Fruit fly (Drosophila melanogaster) whole organism, wandering third instar larva: ENCODE data around the gene RapGAP1.
A peak's percentile ranks its signal among the peaks of the same experiment; 100 is the strongest.

ENCODE experiments used
- Abd-B ChIP-seq: fragments of >200 bp; optimal IDR thresholded peaks from 2 replicates; lab custom pipeline; 2017; ENCODE audit warnings: missing biosample characterization, missing genetic modification characterization
- CG32264 ChIP-seq: fragments of 200-800 bp; sonication (Bioruptor generic); optimal IDR thresholded peaks from 2 replicates; lab custom pipeline; 2016; ENCODE audit warnings: missing biosample characterization, missing genetic modification characterization
- CG9705 ChIP-seq: fragments of 200-800 bp; sonication (Bioruptor generic); optimal IDR thresholded peaks from 2 replicates; lab custom pipeline; 2018; ENCODE audit warnings: missing biosample characterization, mild to moderate bottlenecking, missing genetic modification characterization
- CrebA ChIP-seq: fragments of 200-800 bp; sonication (Bioruptor generic); optimal IDR thresholded peaks from 2 replicates; lab custom pipeline; 2016; ENCODE audit warnings: missing biosample characterization, mild to moderate bottlenecking, missing genetic modification characterization, borderline replicate concordance
- Dfd ChIP-seq: fragments of >200 bp; optimal IDR thresholded peaks from 2 replicates; lab custom pipeline; 2017; ENCODE audit warnings: missing biosample characterization, missing genetic modification characterization
- Dif ChIP-seq: fragments of 200-275, 200-300 bp; sonication (Bioruptor generic); optimal IDR thresholded peaks from 2 replicates; lab custom pipeline; 2018; ENCODE audit warnings: missing biosample characterization, missing genetic modification characterization; ENCODE audit not compliant: partially characterized antibody
- GATAd ChIP-seq: sonication (Bioruptor generic); optimal IDR thresholded peaks from 2 replicates; lab custom pipeline; 2016; ENCODE audit warnings: missing biosample characterization, missing genetic modification characterization
- HLH106 ChIP-seq: fragments of 200-800 bp; optimal IDR thresholded peaks from 3 replicates; lab custom pipeline; 2019; ENCODE audit warnings: missing biosample characterization, mild to moderate bottlenecking, missing genetic modification characterization, moderate library complexity
- Hnf4 ChIP-seq: fragments of 200-800 bp; sonication (Bioruptor generic); optimal IDR thresholded peaks from 2 replicates; lab custom pipeline; 2016; ENCODE audit warnings: missing biosample characterization, mild to moderate bottlenecking, missing genetic modification characterization
- Hr78 ChIP-seq: fragments of >200 bp; optimal IDR thresholded peaks from 2 replicates; lab custom pipeline; 2017; ENCODE audit warnings: missing biosample characterization, missing genetic modification characterization
- Hr83 ChIP-seq: fragments of 200-300 bp; sonication (Bioruptor generic); optimal IDR thresholded peaks from 2 replicates; lab custom pipeline; 2016; ENCODE audit warnings: missing biosample characterization, mild to moderate bottlenecking, missing genetic modification characterization, moderate library complexity; ENCODE audit not compliant: poor library complexity, severe bottlenecking
- Jra ChIP-seq: sonication (Bioruptor generic); optimal IDR thresholded peaks from 2 replicates; lab custom pipeline; 2016; ENCODE audit warnings: missing biosample characterization, missing genetic modification characterization
- Mio ChIP-seq: sonication (Bioruptor generic); optimal IDR thresholded peaks from 2 replicates; lab custom pipeline; 2016; ENCODE audit warnings: missing biosample characterization, missing genetic modification characterization
- Myc ChIP-seq: fragments of >200 bp; optimal IDR thresholded peaks from 2 replicates; lab custom pipeline; 2017
- N ChIP-seq: fragments of >200 bp; optimal IDR thresholded peaks from 2 replicates; lab custom pipeline; 2018; ENCODE audit warnings: missing biosample characterization, missing external identifiers, missing genetic modification characterization
- OdsH ChIP-seq: fragments of 200-800 bp; sonication (Bioruptor generic); optimal IDR thresholded peaks from 2 replicates; lab custom pipeline; 2016; ENCODE audit warnings: missing biosample characterization, mild to moderate bottlenecking, missing genetic modification characterization
- Rel ChIP-seq, 2 experiments: fragments of 200-800 bp; sonication (Bioruptor generic) in 1 of 2; optimal IDR thresholded peaks; 2 replicates in 1 of 2; 3 replicates in 1 of 2; lab custom pipeline; 2016 to 2019; ENCODE audit warnings: mild to moderate bottlenecking in 2 of 2, missing biosample characterization in 2 of 2, missing genetic modification characterization in 2 of 2, moderate library complexity in 1 of 2
- Sp1 ChIP-seq: fragments of 200-800 bp; sonication (Bioruptor generic); optimal IDR thresholded peaks from 3 replicates; lab custom pipeline; 2019; ENCODE audit warnings: missing biosample characterization, mild to moderate bottlenecking, missing genetic modification characterization, moderate library complexity
- Vsx2 ChIP-seq: fragments of 200-300, 225-300 bp; sonication (Bioruptor generic); optimal IDR thresholded peaks from 2 replicates; lab custom pipeline; 2018; ENCODE audit warnings: missing biosample characterization, missing genetic modification characterization; ENCODE audit not compliant: partially characterized antibody
- br ChIP-seq: fragments of 200-800 bp; sonication (Bioruptor generic); optimal IDR thresholded peaks from 2 replicates; lab custom pipeline; 2016; ENCODE audit warnings: missing biosample characterization, missing genetic modification characterization
- brk ChIP-seq: fragments of 200-800 bp; sonication (Bioruptor generic); optimal IDR thresholded peaks from 2 replicates; lab custom pipeline; 2016; ENCODE audit warnings: missing biosample characterization, mild to moderate bottlenecking, missing genetic modification characterization
- dl ChIP-seq, 2 experiments: fragments of 175-275, 200-275 bp in 1 of 2; fragments of 200-275 bp in 1 of 2; sonication (Bioruptor generic); optimal IDR thresholded peaks; lab custom pipeline; 2018; ENCODE audit warnings: mild to moderate bottlenecking in 2 of 2, missing biosample characterization in 2 of 2, missing genetic modification characterization in 2 of 2, moderate library complexity in 2 of 2; ENCODE audit not compliant: partially characterized antibody in 2 of 2, insufficient read depth in 1 of 2
- dmrt93B ChIP-seq: fragments of 200-800 bp; sonication (Bioruptor generic); optimal IDR thresholded peaks from 2 replicates; lab custom pipeline; 2018; ENCODE audit warnings: missing biosample characterization, mild to moderate bottlenecking, missing genetic modification characterization
- dsf ChIP-seq: sonication (Bioruptor generic); optimal IDR thresholded peaks from 2 replicates; lab custom pipeline; 2016; ENCODE audit warnings: missing biosample characterization, missing genetic modification characterization, borderline replicate concordance
- ey ChIP-seq: fragments of 200-800 bp; sonication (Bioruptor generic); optimal IDR thresholded peaks from 2 replicates; lab custom pipeline; 2016; ENCODE audit warnings: missing biosample characterization, missing genetic modification characterization
- foxo ChIP-seq, 2 experiments: fragments of 200-800 bp; sonication (Bioruptor generic); optimal IDR thresholded peaks; 2 replicates in 1 of 2; 3 replicates in 1 of 2; lab custom pipeline; 2016 to 2017; ENCODE audit warnings: missing biosample characterization in 2 of 2, missing genetic modification characterization in 2 of 2
- fru ChIP-seq: fragments of 200-800 bp; sonication (Bioruptor generic); optimal IDR thresholded peaks from 3 replicates; lab custom pipeline; 2016; ENCODE audit warnings: missing biosample characterization, mild to moderate bottlenecking, missing genetic modification characterization
- h ChIP-seq: fragments of 200-800 bp; sonication (Bioruptor generic); optimal IDR thresholded peaks from 3 replicates; lab custom pipeline; 2016; ENCODE audit warnings: missing biosample characterization, mild to moderate bottlenecking, missing genetic modification characterization
- jim ChIP-seq: fragments of 175-275, 200-325 bp; sonication (Bioruptor generic); optimal IDR thresholded peaks from 2 replicates; lab custom pipeline; 2016; ENCODE audit warnings: missing biosample characterization, mild to moderate bottlenecking, missing genetic modification characterization
- lola ChIP-seq: fragments of >200 bp; optimal IDR thresholded peaks from 2 replicates; lab custom pipeline; 2017; ENCODE audit warnings: missing biosample characterization, missing genetic modification characterization
- pan ChIP-seq: fragments of >200 bp; optimal IDR thresholded peaks from 2 replicates; lab custom pipeline; 2017
- psq ChIP-seq: fragments of 200-800 bp; sonication (Bioruptor generic); optimal IDR thresholded peaks from 3 replicates; lab custom pipeline; 2017; ENCODE audit warnings: missing biosample characterization, mild to moderate bottlenecking, missing genetic modification characterization, moderate library complexity
- rgr ChIP-seq: fragments of 200-800 bp; sonication (Bioruptor generic); optimal IDR thresholded peaks from 3 replicates; lab custom pipeline; 2016; ENCODE audit warnings: missing biosample characterization, mild to moderate bottlenecking, missing genetic modification characterization
- sage ChIP-seq: fragments of 200-800 bp; sonication (Bioruptor generic); optimal IDR thresholded peaks from 2 replicates; lab custom pipeline; 2016; ENCODE audit warnings: missing biosample characterization, mild to moderate bottlenecking, missing genetic modification characterization
- sv ChIP-seq: fragments of 200-800 bp; sonication (Bioruptor generic); optimal IDR thresholded peaks from 3 replicates; lab custom pipeline; 2016; ENCODE audit warnings: missing biosample characterization, missing genetic modification characterization
- tai ChIP-seq: sonication (Bioruptor generic); optimal IDR thresholded peaks from 2 replicates; lab custom pipeline; 2016; ENCODE audit warnings: missing biosample characterization, missing genetic modification characterization
- usp ChIP-seq: fragments of >200 bp; optimal IDR thresholded peaks from 2 replicates; lab custom pipeline; 2017; ENCODE audit warnings: missing biosample characterization, missing genetic modification characterization
- woc ChIP-seq: sonication (Bioruptor generic); optimal IDR thresholded peaks from 2 replicates; lab custom pipeline; 2016; ENCODE audit warnings: missing biosample characterization, mild to moderate bottlenecking, missing genetic modification characterization

Gene RapGAP1

DNA sequence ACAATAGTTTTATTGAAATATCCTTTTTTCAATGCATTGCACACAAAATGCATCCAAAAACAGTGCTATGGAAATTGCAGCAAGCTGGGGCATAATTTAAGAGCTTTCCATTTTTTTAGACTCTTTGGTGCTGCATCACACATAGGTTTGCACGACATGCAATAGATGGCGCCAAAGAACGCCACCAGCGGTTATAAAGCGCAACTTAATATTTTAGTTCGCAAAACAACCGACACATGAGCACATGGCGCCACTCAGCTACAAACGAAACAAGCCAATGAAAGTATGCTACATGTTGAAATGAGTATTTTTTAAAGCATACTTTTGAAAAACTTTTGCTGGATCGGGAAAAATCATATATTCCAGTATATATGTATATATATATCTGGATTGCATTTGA, 43.9 kb downstream of the RapGAP1 start (continued):
- TF ChIP-seq Abd-B (no peak), woc (GFP tag; lab: Kevin White, UChicago) (peak; percentile 7), dl (GFP tag; optimal IDR thresholded peaks at IDR 0.05; lab: Kevin White, UChicago; ENCODE audit: insufficient read depth in 1 of 2, partially characterized antibody in 2 of 2) (no peak), usp (GFP tag; lab: Kevin White, UChicago) (no peak), Dfd (GFP tag; lab: Kevin White, UChicago) (no peak), dsf (GFP tag; lab: Kevin White, UChicago) (peak; percentile 47), Hnf4 (GFP tag; lab: Kevin White, UChicago) (peak; percentile 87), Myc (lab: Kevin White, UChicago) (peak; percentile 97)
- TF ChIP-seq, all 38 proteins: peak for 26

DNA sequence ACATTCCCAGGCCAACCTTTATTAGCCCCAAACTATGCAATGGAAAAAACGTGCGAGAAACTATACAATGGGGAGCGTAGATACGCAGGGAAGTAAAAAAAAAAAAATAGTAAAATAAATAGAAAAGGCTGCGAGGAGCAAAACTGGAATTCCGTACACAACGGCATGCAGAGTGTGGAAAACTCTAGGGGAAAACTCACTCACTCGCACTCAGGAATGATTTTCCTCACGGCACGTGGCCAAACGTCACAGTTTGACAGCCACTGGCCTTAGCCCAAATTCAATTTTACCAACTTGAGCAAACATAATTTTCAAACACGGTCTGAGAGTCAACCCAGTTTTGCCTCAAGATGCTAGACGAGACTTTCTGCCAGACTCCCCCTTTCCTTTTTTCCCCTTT, 44.8 kb downstream of the RapGAP1 start:
- TF ChIP-seq Myc (lab: Kevin White, UChicago) = peak; percentile 48
- no peak for TF ChIP-seq Hr78 (GFP tag; lab: Kevin White, UChicago)
- TF ChIP-seq CG9705 (GFP tag; lab: Kevin White, UChicago) = no peak
- no peak for TF ChIP-seq dmrt93B (GFP tag; lab: Kevin White, UChicago)

DNA sequence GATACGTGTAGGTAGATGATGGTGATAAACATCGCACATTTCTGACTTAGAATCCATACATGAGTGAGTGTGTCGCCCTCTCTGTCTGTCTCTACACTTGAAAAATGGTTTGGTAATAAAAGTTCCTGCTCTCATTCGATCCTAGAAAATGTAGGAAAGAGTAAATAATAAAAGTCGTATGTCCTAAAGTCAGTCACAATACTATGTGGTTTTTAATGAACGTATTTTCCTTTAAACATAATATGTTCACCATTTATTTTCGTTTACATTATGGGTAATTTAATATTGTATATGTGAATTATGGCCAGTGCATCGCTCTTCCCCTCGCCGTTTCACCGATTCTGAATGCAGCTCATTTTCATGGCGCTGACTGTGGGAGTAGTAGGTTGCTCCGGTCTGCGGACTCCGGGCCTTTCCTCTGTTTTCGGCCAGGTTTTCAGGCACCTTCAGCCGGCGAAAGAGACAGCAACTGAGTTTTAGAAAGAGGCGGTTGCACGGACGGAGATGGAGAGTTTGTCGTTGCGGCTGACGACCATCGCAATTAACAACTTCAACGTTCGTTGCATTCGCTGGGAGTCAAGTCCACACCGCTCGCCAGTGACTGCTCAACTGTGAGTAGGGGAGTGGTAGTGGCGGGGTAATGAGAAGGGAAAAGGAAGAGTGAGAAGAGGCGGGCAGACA, 46.0 kb downstream of the RapGAP1 start:
- TF ChIP-seq sv (GFP tag; lab: Kevin White, UChicago) = no peak
- TF ChIP-seq ey = peak; percentile 21
- TF ChIP-seq fru = peak; percentile 39
- no peak for TF ChIP-seq rgr
- TF ChIP-seq N (GFP tag; lab: Kevin White, UChicago) = no peak
- TF ChIP-seq br (GFP tag; lab: Kevin White, UChicago) = no peak
- TF ChIP-seq lola = no peak
- no peak for TF ChIP-seq Rel (GFP tag; optimal IDR thresholded peaks at IDR 0.05; lab: Kevin White, UChicago)
- TF ChIP-seq Rel (tag; optimal IDR thresholded peaks at IDR 0.05; lab: Kevin White, UChicago) = no peak
- no peak for TF ChIP-seq Mio (GFP tag; lab: Kevin White, UChicago)
- no peak for TF ChIP-seq jim (GFP tag; lab: Kevin White, UChicago)
- TF ChIP-seq psq (GFP tag; lab: Kevin White, UChicago) = no peak
- TF ChIP-seq Vsx2 = no peak
- peak; percentile 31 for TF ChIP-seq OdsH (GFP tag; lab: Kevin White, UChicago)
- peak; percentile 1 for TF ChIP-seq woc (GFP tag; lab: Kevin White, UChicago)
- no peak for TF ChIP-seq usp (GFP tag; lab: Kevin White, UChicago)
- TF ChIP-seq Abd-B = no peak
- TF ChIP-seq Jra (GFP tag; lab: Kevin White, UChicago) = no peak
- no peak for TF ChIP-seq dl (GFP tag; optimal IDR thresholded peaks at IDR 0.05; lab: Kevin White, UChicago; ENCODE audit: insufficient read depth in 1 of 2, partially characterized antibody in 2 of 2)
- TF ChIP-seq Dfd (GFP tag; lab: Kevin White, UChicago) = no peak
- TF ChIP-seq Dif (GFP tag; lab: Kevin White, UChicago) = no peak
- no peak for TF ChIP-seq Hr83 (GFP tag; lab: Kevin White, UChicago)
- TF ChIP-seq brk = no peak
- no peak for TF ChIP-seq Hr78 (GFP tag; lab: Kevin White, UChicago)
- TF ChIP-seq Sp1 (GFP tag; lab: Kevin White, UChicago) = no peak
- TF ChIP-seq Hnf4 (GFP tag; lab: Kevin White, UChicago) = no peak
- no peak for TF ChIP-seq sage
- no peak for TF ChIP-seq CG32264 (GFP tag; lab: Kevin White, UChicago)
- no peak for TF ChIP-seq GATAd
- no peak for TF ChIP-seq tai (GFP tag; lab: Kevin White, UChicago)
- no peak for TF ChIP-seq dmrt93B (GFP tag; lab: Kevin White, UChicago)
- no peak for TF ChIP-seq Myc (lab: Kevin White, UChicago)
- peak; percentile 13 for TF ChIP-seq h (GFP tag; lab: Kevin White, UChicago)
- TF ChIP-seq CG9705 (GFP tag; lab: Kevin White, UChicago) = no peak
- TF ChIP-seq CrebA = no peak
- TF ChIP-seq dsf (GFP tag; lab: Kevin White, UChicago) = no peak
- TF ChIP-seq foxo (GFP tag; optimal IDR thresholded peaks at IDR 0.05; lab: Kevin White, UChicago) = peak in 1 of 2 experiments; percentile 14
- no peak for TF ChIP-seq pan
- TF ChIP-seq HLH106 (tag; lab: Kevin White, UChicago) = no peak
